Fruit fly (Drosophila melanogaster): ENCODE data around the gene hyx.

dm6 chr3R:9057032-9057397 lies 18.5 kb downstream of the hyx start:
- TF ChIP-seq CG14441 (GFP tag; IDR thresholded peaks at IDR 0.05) (no peak), usp (GFP tag; optimal IDR thresholded peaks at IDR 0.05) (no peak), Blimp-1 (GFP tag; optimal IDR thresholded peaks at IDR 0.05) (no peak), CG14710 (tag; optimal IDR thresholded peaks at IDR 0.05) (no peak), CG8281 (tag; optimal IDR thresholded peaks at IDR 0.05) (no peak), CG17568 (GFP tag; optimal IDR thresholded peaks at IDR 0.05) (no peak), rib (GFP tag; IDR thresholded peaks at IDR 0.05) (no peak), slp2 (GFP tag; optimal IDR thresholded peaks at IDR 0.05) (no peak), CG8478 (optimal IDR thresholded peaks at IDR 0.05) (no peak), sens-2 (GFP tag; IDR thresholded peaks at IDR 0.05) (no peak), nau (GFP tag; optimal IDR thresholded peaks at IDR 0.05) (no peak), CG11456 (GFP tag; IDR thresholded peaks at IDR 0.05) (no peak)
